Fruit fly (Drosophila melanogaster): ENCODE results near the gene bgm.
A peak's percentile ranks its signal among the peaks of the same experiment; 100 is the strongest.

bgm gene

dm6 chr2L:14020875-14021643 lies 8.3 kb downstream of the bgm start (continued):
- TF ChIP-seq yki (optimal IDR thresholded peaks at IDR 0.05): no peak
- no peak for TF ChIP-seq pfk (GFP tag; optimal IDR thresholded peaks at IDR 0.05)
- TF ChIP-seq al (GFP tag; IDR thresholded peaks at IDR 0.05): 0 out of 2 replicates have a peak, but pooled peaks have one; percentile 3
- TF ChIP-seq Chrac-16 (GFP tag; optimal IDR thresholded peaks at IDR 0.05): peak; percentile 40
- TF ChIP-seq sisA (GFP tag; IDR thresholded peaks at IDR 0.05): peak; percentile 41
- TF ChIP-seq CG8359 (GFP tag; optimal IDR thresholded peaks at IDR 0.05; ENCODE audit: borderline replicate concordance): peak; percentile 32
- peak; percentile 10 for TF ChIP-seq nerfin-1 (tag; optimal IDR thresholded peaks at IDR 0.05)
- TF ChIP-seq stc (GFP tag; IDR thresholded peaks at IDR 0.05): peak; percentile 60
- TF ChIP-seq CG7745 (tag; optimal IDR thresholded peaks at IDR 0.05): no peak
- TF ChIP-seq shn (GFP tag; optimal IDR thresholded peaks at IDR 0.05): peak; percentile 9
- no peak for TF ChIP-seq Neu2 (GFP tag; optimal IDR thresholded peaks at IDR 0.05; ENCODE audit: borderline replicate concordance)
- TF ChIP-seq dpn (GFP tag; optimal IDR thresholded peaks at IDR 0.05): peak; percentile 48 to 57
- TF ChIP-seq Mes4 (GFP tag; optimal IDR thresholded peaks at IDR 0.05): peak; percentile 29
- peak; percentile 19; the same call in 1 of the 3 replicates for TF ChIP-seq Aef1 (GFP tag; IDR thresholded peaks at IDR 0.05)
- peak; percentile 59 for TF ChIP-seq mam (GFP tag; optimal IDR thresholded peaks at IDR 0.05)
- TF ChIP-seq esg (GFP tag; conservative IDR thresholded peaks at IDR 0.05): peak; percentile 53
- peak; percentile 66 for TF ChIP-seq fd96Cb (tag; optimal IDR thresholded peaks at IDR 0.05)
- peak; percentile 9 for TF ChIP-seq slou (GFP tag; optimal IDR thresholded peaks at IDR 0.05)
- TF ChIP-seq kay (GFP tag; optimal IDR thresholded peaks at IDR 0.05): no peak
- TF ChIP-seq BEAF-32 (GFP tag; optimal IDR thresholded peaks at IDR 0.05): no peak
- no peak for TF ChIP-seq lilli (GFP tag; optimal IDR thresholded peaks at IDR 0.05)
- no peak for TF ChIP-seq Kr (GFP tag; optimal IDR thresholded peaks at IDR 0.05)
- TF ChIP-seq sens (GFP tag): peak; percentile 94
- TF ChIP-seq Dek (tag; optimal IDR thresholded peaks at IDR 0.05): peak; percentile 8
- peak; percentile 62 for TF ChIP-seq slbo (GFP tag; IDR thresholded peaks at IDR 0.05)
- peak; percentile 2 for TF ChIP-seq Ets97D (GFP tag; optimal IDR thresholded peaks at IDR 0.05)
- TF ChIP-seq E2f1 (GFP tag; IDR thresholded peaks at IDR 0.05): peak; percentile 62

DNA sequence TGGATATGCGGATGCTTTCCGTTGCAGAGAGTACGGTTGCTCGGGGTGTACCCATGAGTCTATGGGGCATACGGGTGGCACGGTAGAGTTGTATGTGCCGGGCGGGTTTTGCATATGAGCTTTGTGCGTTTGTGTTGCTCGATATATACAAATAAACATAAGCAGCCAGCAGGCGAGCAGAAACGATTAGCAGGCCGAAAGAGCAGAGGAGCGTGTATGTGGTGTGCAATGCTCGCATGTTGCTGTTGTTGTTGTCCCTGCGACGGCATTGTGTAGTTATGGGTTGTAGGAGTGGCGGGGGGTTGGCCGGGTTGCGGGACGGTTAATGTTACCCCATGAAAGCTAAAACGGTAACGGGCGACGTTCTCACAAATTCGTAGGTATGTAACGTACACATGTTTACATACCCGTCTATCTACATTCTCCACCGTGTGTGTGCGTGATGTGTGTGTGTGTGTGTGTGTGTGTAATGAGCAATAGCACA lies 8.9 kb downstream of the bgm start:
- TF ChIP-seq Drgx (GFP tag; IDR thresholded peaks at IDR 0.05) (no peak), CG3726 (GFP tag; IDR thresholded peaks at IDR 0.05) (no peak), Ravus (GFP tag; IDR thresholded peaks at IDR 0.05) (no peak), CG13287 (GFP tag; IDR thresholded peaks at IDR 0.05; ENCODE audit: partially characterized antibody) (peak; percentile 64), ci (GFP tag; IDR thresholded peaks at IDR 0.05) (peak; percentile 50; the same call in 2 of the 3 replicates), CG14860 (GFP tag; IDR thresholded peaks at IDR 0.05; ENCODE audit: partially characterized antibody) (peak; percentile 49; the same call in 1 of the 3 replicates), CG1603 (tag; optimal IDR thresholded peaks at IDR 0.05) (peak; percentile 17), CG5180 (GFP tag; optimal IDR thresholded peaks at IDR 0.05) (peak; percentile 94), CG2199 (GFP tag; IDR thresholded peaks at IDR 0.05) (peak; percentile 87; the same call in 2 of the 3 replicates), CG3281 (GFP tag; optimal IDR thresholded peaks at IDR 0.05) (no peak), CG7928 (GFP tag; optimal IDR thresholded peaks at IDR 0.05) (no peak), nerfin-2 (GFP tag; IDR thresholded peaks at IDR 0.05; ENCODE audit: partially characterized antibody) (peak; percentile 68), dpn (GFP tag; optimal IDR thresholded peaks at IDR 0.05) (peak in 1 of 2 experiments; percentile 1), ttk (GFP tag; IDR thresholded peaks at IDR 0.05) (0 out of 2 replicates have a peak, but pooled peaks have one; percentile 4), CG18764 (GFP tag; optimal IDR thresholded peaks at IDR 0.05) (no peak), CG42726 (GFP tag; IDR thresholded peaks at IDR 0.05; ENCODE audit: partially characterized antibody) (peak; percentile 49), CG1647 (GFP tag; optimal IDR thresholded peaks at IDR 0.05) (peak; percentile 9), CG8089 (GFP tag; optimal IDR thresholded peaks at IDR 0.05) (no peak), Med (GFP tag) (peak; percentile 84), CG34224 (GFP tag; IDR thresholded peaks at IDR 0.05; ENCODE audit: partially characterized antibody) (peak; percentile 56; the same call in 2 of the 3 replicates), Dfd (GFP tag; optimal IDR thresholded peaks at IDR 0.05) (peak in 1 of 2 experiments; percentile 66), CG3847 (GFP tag; IDR thresholded peaks at IDR 0.05) (no peak), Hey (tag; optimal IDR thresholded peaks at IDR 0.05) (peak; percentile 75)

Data from whole organism, embryonic.